Worm (Caenorhabditis elegans): ENCODE data around the gene mec-1.

The mec-1 gene

DNA sequence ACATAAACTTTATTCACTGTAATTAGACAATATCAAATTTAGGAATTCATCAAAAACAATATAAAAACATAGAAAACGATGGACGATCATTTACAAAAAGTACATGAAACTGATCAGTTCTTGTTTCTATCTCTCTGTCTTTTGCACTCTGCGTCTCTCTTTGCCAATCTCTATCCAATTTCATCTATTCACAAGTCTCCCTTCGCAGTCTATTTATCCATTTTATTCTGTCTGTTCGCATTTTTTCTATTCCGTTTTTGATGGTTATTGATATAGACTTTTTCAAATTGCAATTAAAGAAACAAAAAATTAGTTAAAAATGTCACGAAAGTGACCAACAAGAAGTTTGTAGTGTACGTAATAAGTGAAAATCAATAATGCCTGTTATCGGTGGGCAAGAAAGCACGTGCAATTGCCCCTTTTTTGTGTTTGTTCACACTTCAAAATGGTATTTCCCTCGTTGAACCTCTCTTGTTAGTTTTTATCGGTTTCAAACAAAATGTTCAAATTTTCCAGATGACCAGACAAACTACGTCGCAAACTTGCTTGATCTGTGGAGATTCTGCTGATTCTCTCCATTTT, 42.1 kb downstream of the mec-1 start, which contains the start of gene nhr-42 (continued):
- TF ChIP-seq skn-1 (tag; optimal IDR thresholded peaks at IDR 0.05), result peak; percentile 2
- TF ChIP-seq mep-1 (tag; optimal IDR thresholded peaks at IDR 0.05), result peak; percentile 22
- no peak for TF ChIP-seq fkh-4 (tag; optimal IDR thresholded peaks at IDR 0.05; ENCODE audit: borderline replicate concordance)
- TF ChIP-seq efl-1 (optimal IDR thresholded peaks at IDR 0.05), result peak; percentile 2 to 3
- peak; percentile 1 to 77 for TF ChIP-seq efl-1 (GFP tag; optimal IDR thresholded peaks at IDR 0.05 in 1 of 2)

DNA sequence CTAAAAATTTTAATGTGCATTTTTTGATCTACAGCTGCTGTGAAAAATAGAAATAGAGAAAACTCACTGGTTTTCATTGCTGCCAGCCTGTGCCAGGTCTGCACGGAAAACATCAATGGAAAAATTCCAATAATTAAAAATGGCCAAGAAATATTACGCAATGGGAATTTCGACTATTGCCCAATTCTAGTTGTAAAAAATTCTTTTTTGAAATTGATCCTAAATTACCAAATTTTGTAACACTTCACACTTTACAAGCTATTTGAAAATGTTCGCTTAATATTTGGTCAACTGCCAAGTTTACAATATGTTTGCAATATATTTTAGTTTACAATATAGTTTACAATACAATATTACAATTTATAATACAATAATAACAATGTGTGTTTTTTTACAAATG, 44.4 kb downstream of the mec-1 start:
- no peak for TF ChIP-seq efl-1 (optimal IDR thresholded peaks at IDR 0.05)
- peak in 1 of 2 experiments; percentile 75 for TF ChIP-seq efl-1 (GFP tag; optimal IDR thresholded peaks at IDR 0.05 in 1 of 2)
- peak; percentile 1 for TF ChIP-seq elt-2 (tag; optimal IDR thresholded peaks at IDR 0.05)
- TF ChIP-seq zip-4 (GFP tag; optimal IDR thresholded peaks at IDR 0.05), result no peak

DNA sequence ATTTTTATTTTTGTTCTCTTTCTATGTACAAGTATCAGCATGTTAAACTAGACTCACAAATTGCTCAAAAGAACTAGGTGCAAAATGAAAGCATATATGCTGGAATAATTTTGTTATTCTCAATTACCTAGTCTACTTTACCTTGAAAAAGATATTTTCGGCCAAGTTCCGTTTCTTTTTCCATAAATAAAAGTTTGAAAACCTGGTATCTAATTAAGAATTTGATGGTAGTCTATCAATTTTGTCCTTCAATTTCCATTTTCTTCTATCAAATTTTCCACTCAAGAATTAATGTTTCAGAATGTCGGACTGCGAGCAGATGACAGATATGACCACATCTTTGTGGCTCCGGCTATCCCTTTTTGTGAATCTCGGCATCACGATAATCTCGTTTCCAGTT, 47.5 kb downstream of the mec-1 start, which contains the start of gene srab-4:
Gene srab-4, plus strand, starts transcription at position 301 of the 400 bp plus-strand sequence.
- no peak for TF ChIP-seq ceh-90 (tag; optimal IDR thresholded peaks at IDR 0.05)
- TF ChIP-seq sox-4 (tag; optimal IDR thresholded peaks at IDR 0.05), result no peak
- no peak for TF ChIP-seq ama-1 (optimal IDR thresholded peaks at IDR 0.05)
- no peak for TF ChIP-seq sptf-1 (tag; optimal IDR thresholded peaks at IDR 0.05)
- no peak for TF ChIP-seq grh-1 (GFP tag; IDR thresholded peaks at IDR 0.05)
- TF ChIP-seq lin-13 (GFP tag; optimal IDR thresholded peaks at IDR 0.05), result no peak
- TF ChIP-seq mdl-1 (tag; optimal IDR thresholded peaks at IDR 0.05), result no peak
- TF ChIP-seq nhr-28 (tag; optimal IDR thresholded peaks at IDR 0.05), result no peak
- TF ChIP-seq lin-39 (tag; optimal IDR thresholded peaks at IDR 0.05), result no peak
- TF ChIP-seq C16A3.4 (tag; optimal IDR thresholded peaks at IDR 0.05), result no peak
- no peak for TF ChIP-seq pag-3 (tag; optimal IDR thresholded peaks at IDR 0.05; ENCODE audit: borderline replicate concordance, insufficient read depth)
- TF ChIP-seq dpl-1 (GFP tag; optimal IDR thresholded peaks at IDR 0.05), result no peak
- no peak for TF ChIP-seq tlp-1 (tag; optimal IDR thresholded peaks at IDR 0.05)
- TF ChIP-seq vab-15 (tag; optimal IDR thresholded peaks at IDR 0.05), result no peak
- TF ChIP-seq lir-3 (tag; optimal IDR thresholded peaks at IDR 0.05; ENCODE audit: poor library complexity), result no peak
- no peak for TF ChIP-seq nhr-77 (tag; optimal IDR thresholded peaks at IDR 0.05)
- no peak for TF ChIP-seq ceh-63 (GFP tag; optimal IDR thresholded peaks at IDR 0.05)
- TF ChIP-seq skn-1 (tag; optimal IDR thresholded peaks at IDR 0.05), result no peak

DNA sequence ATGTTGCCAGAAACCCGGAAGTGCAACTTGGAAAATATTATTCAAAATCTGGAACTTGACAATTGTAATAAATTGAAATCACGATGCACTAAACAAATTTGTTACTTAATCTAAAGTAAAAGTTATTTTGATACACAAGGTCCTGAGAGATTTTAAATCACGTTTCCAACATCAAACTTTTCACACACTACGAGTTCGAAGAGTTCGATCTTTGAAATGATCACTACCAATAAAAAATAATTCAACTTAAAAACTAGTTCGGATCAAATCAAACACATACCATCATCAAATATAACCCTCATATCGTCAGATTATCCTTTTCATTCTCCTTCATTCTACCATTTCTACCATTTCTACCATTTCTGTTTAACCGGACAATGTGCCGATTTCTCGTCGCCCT, 49.6 kb downstream of the mec-1 start, which contains the start of gene spig-10:
Gene spig-10, plus strand, starts transcription at position 301 of the 400 bp plus-strand sequence.
- TF ChIP-seq nhr-85 (tag) (no peak), unc-30 (tag; optimal IDR thresholded peaks at IDR 0.05) (no peak)

DNA sequence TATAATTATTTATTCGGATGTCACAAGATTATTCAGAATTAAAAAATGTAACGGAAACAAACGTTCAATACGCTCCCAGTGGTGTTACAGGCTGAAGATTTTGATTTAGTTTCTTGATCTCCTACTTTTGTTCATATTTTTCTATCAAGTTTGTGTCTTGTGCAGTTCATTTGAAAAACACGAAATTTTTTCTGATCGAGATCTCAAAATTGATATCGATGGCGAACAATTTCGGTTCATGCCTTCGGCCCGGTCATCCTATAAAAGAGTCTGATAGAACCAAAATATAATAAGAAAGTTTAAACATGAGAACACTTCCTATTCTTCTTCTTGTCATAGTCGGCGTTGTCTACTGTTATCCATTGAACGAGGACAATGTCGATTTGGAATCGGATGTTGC, 51.0 kb downstream of the mec-1 start, which contains the start of gene drd-10:
Gene drd-10, plus strand, starts transcription at position 301 of the 400 bp plus-strand sequence.
- TF ChIP-seq ama-1 (optimal IDR thresholded peaks at IDR 0.05), result no peak

DNA sequence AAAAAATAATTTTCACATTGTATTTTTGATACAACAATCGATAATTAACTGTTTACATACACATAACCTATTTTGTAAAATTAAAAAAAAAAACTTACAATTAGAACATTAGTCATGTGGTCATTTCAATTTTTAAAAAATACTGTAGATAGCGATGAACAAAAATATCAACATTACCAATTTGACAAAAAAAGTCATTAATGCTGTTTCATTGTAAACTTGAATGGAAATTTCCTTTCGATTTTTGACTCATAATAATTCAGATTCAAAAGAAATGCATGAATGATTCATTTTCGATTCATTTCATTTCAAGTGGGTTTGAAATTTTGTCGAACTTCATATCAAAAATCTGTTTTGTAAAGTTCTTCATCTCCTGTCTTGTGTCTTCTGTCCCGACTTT, 53.1 kb downstream of the mec-1 start, which contains the start of gene C33G8.2:
Gene C33G8.2, plus strand, starts transcription at position 301 of the 400 bp plus-strand sequence.
- TF ChIP-seq efl-1 (optimal IDR thresholded peaks at IDR 0.05) (no peak), efl-1 (GFP tag; optimal IDR thresholded peaks at IDR 0.05 in 1 of 2) (peak in 1 of 2 experiments; percentile 31), lin-39 (tag; optimal IDR thresholded peaks at IDR 0.05) (no peak)

DNA sequence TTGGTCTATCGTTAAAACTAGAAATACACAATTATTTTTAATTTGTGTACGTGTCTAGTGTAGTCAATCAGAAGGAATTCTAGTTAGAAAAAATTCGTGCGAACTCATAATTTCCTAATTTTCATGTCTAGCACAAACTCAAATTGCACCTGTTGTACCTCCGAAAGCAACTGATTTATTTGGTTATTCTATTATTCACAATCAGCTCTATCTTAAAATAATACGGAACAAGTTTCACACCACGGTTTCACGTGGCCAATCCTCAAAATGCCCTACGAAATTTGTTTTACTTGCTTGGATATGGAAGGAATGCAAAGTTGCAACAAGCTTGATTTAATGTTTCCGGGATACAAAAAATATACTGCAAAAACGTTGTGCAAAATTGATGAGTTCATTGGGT, 56.3 kb downstream of the mec-1 start, which contains the start of gene srw-127:
Gene srw-127, plus strand, starts transcription at position 301 of the 400 bp plus-strand sequence.
- TF ChIP-seq egl-13 (tag; optimal IDR thresholded peaks at IDR 0.05) (no peak), aly-2 (tag; optimal IDR thresholded peaks at IDR 0.05) (no peak), unc-86 (tag; optimal IDR thresholded peaks at IDR 0.05) (no peak), fkh-4 (tag; optimal IDR thresholded peaks at IDR 0.05; ENCODE audit: borderline replicate concordance) (no peak), lin-13 (GFP tag; optimal IDR thresholded peaks at IDR 0.05) (no peak), ces-1 (GFP tag; optimal IDR thresholded peaks at IDR 0.05) (no peak), hpl-2 (GFP tag; optimal IDR thresholded peaks at IDR 0.05) (no peak), aha-1 (tag; optimal IDR thresholded peaks at IDR 0.05) (no peak), nhr-85 (tag) (no peak), fos-1 (tag; optimal IDR thresholded peaks at IDR 0.05) (no peak), nhr-77 (tag; optimal IDR thresholded peaks at IDR 0.05) (no peak), dsc-1 (tag; optimal IDR thresholded peaks at IDR 0.05) (no peak), nhr-76 (tag; optimal IDR thresholded peaks at IDR 0.05) (no peak), F16B12.6 (tag; optimal IDR thresholded peaks at IDR 0.05) (no peak), hlh-17 (GFP tag; optimal IDR thresholded peaks at IDR 0.05; ENCODE audit: borderline replicate concordance) (no peak)
